Worm (Caenorhabditis elegans) whole organism, dauer: ENCODE data around the gene rpl-18.

Experiments
- unc-62 ChIP-seq: sonication (generic microtip); optimal IDR thresholded peaks from 2 replicates; lab custom pipeline; 2017; ENCODE audit warnings: missing biosample characterization, missing genetic modification reagents, missing genetic modification characterization

The rpl-18 gene

DNA sequence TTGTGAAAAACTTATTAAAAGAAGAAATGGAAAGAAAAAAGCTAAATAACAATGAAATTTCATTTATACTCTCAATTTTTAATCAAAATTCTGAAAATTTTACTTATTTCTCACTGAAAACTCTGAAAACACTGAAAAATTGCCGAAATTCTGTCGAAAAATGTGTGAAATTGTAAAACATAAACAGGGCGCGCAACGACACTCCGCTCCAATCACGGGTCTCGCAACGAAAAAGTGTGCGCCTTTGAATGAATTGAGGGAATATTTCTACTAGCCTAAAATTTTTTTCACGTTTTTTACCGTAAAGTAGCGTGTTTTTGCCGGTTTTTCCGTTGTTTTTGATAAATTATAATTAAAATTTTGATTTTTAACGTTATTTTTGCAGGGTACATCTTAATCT, at the start of gene rpl-18:
TSS of gene rpl-18 (plus strand) at position 386 of the 400 bp plus-strand sequence.
- TF ChIP-seq unc-62 (GFP tag; lab: Kevin White, UChicago): no peak

- TF ChIP-seq unc-62 (GFP tag; lab: Kevin White, UChicago): no peak
Observed at ce11 chrIV:13727865-13728264, 49.8 kb upstream of the rpl-18 start.

ce11 chrIV:13742244-13742643, 35.4 kb upstream of the rpl-18 start, which contains the start of gene C47A4.3:
Gene C47A4.3 (minus strand): TSS chrIV:13742344.
- TF ChIP-seq unc-62 (GFP tag; lab: Kevin White, UChicago): no peak

DNA sequence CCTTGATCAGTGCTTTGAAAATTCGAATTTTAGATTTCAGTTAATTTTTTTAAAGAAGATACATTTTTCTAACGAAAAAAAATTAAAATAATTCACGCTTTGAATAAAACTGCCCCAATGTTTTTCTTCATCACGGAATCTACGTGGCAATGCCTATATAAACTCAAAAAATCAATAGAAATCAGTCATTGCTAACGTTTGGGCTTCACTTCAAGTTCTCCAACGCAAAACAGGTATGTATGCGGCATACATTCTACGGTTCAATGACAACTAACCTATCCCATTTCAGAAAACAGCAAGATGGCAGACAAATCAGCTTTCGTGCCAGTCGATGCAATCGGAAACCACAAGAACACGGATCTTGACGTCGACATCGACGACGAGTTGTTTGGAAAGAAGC, 32.3 kb upstream of the rpl-18 start, which contains the start of gene C47A4.5:
TSS of gene C47A4.5 (plus strand) at position 301 of the 400 bp plus-strand sequence.
- no peak for TF ChIP-seq unc-62 (GFP tag; lab: Kevin White, UChicago)

ce11 chrIV:13748798-13749197, 28.9 kb upstream of the rpl-18 start:
- no peak for TF ChIP-seq unc-62 (GFP tag; lab: Kevin White, UChicago)

DNA sequence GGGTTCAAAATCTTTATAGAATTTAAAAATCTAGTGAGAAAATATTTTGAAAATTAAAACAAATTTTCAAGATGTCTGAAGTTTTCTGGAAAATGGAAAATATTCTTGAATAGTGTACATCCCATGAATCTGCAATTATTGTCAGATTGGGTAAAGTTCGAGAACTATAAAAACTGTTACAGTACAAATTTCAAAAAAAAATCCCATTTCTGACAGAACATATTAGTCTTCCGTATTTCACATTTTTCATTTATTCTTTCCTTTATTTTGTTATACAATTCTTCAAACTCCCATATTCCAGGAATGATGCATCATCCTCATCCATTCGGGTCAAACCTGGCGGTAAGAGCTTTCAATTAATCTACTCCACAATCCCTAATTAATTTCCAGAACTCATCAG, 27.6 kb upstream of the rpl-18 start, which contains the start of gene sorb-1:
TSS of gene sorb-1 (plus strand) at position 301 of the 400 bp plus-strand sequence.
- no peak for TF ChIP-seq unc-62 (GFP tag; lab: Kevin White, UChicago)

- TF ChIP-seq unc-62 (GFP tag; lab: Kevin White, UChicago): no peak
Observed at ce11 chrIV:13755619-13756018, 22.0 kb upstream of the rpl-18 start.

DNA sequence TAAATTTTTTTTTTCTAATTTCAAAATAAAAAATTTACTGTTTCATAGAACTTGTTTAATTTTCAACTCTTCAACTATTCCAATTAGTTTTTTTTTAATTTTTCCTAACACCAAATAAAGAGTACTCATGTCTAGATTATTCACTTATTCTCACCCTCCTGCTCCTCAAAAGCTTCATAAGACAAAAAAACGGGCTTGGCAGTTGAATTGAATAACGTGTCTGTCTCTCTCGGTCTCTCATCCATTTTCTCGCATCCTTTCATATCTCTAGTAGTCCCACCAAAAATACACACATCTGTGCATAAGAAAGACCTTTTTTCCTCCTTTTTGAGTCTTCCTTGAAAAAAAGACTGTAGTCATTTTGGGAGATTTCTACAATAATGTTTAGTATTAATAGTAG, 14.2 kb upstream of the rpl-18 start:
- TF ChIP-seq unc-62 (GFP tag; lab: Kevin White, UChicago): no peak

ce11 chrIV:13764708-13765107, 13.0 kb upstream of the rpl-18 start:
- TF ChIP-seq unc-62 (GFP tag; lab: Kevin White, UChicago): no peak

ce11 chrIV:13774578-13774977, 3.1 kb upstream of the rpl-18 start, which contains the start of gene Y45F10D.2:
Gene Y45F10D.2 (minus strand): TSS chrIV:13774678.
- no peak for TF ChIP-seq unc-62 (GFP tag; lab: Kevin White, UChicago)

DNA sequence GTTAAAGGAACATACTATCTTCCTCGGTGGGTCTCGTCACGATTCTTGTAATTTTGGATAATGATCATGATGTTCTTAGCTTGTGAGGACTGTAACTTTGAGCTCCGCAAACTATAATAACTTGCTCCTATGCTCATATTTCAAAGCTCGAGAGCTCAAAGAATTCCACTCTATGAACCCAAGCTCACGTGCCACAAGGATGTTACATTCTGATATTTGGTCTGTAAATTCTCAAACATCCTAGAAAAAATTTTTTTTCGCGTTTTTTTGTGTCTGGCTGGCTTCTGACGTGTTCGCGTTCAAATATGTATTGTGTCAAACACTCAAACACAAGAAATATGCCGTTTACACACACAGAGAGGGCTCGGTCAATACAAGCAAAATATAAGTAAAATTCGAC, 1.6 kb upstream of the rpl-18 start, which contains the start of gene Y45F10D.16:
TSS of gene Y45F10D.16 (plus strand) at position 301 of the 400 bp plus-strand sequence.
- TF ChIP-seq unc-62 (GFP tag; lab: Kevin White, UChicago): no peak

ce11 chrIV:13776745-13777144, 920 bp upstream of the rpl-18 start:
- no peak for TF ChIP-seq unc-62 (GFP tag; lab: Kevin White, UChicago)

DNA sequence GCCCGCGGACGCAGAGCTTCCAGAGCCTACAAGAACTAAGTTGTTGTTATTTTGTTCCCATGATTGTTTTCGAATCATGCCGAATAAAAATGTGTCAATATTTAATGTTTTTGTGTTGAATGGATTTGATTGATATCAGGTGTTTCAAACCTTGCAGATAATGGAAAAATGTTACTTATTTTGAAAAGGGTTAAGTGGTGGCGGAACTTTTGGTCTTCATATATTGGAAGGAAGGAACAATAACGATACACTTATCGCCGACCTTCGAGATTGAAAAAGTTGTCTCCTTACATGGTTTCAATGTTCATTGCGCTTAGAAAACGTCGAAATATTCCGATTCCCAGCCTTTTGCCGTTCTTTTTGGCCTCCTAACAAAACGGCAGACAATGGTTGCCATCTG, 1.0 kb downstream of the rpl-18 start, which contains the start of gene gly-10:
TSS of gene gly-10 (plus strand) at position 387 of the 400 bp plus-strand sequence.
- TF ChIP-seq unc-62 (GFP tag; lab: Kevin White, UChicago): no peak

DNA sequence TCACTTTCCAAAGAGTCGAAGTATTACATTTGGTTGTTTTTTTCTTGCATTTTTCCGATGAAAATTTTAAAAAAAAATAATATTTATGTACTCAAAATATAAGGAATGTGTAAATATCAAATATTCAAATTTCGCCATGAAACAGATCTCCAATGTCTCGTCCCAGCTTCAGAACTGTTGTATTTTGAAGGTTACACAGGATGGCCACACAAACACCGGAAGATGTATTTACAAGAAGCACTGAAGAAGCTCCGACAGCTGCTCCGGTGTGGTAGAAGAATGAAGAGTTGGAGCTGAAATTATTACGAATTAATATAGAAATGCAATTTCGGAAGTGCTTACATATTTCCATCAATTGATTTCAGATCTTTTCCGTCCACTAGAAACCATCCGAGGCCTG, 4.7 kb downstream of the rpl-18 start:
- no peak for TF ChIP-seq unc-62 (GFP tag; lab: Kevin White, UChicago)

ce11 chrIV:13783237-13784012, 5.8 kb downstream of the rpl-18 start, which contains the start of gene iscu-1:
Gene iscu-1 (plus strand): TSS chrIV:13783962.
- no peak for TF ChIP-seq unc-62 (GFP tag; lab: Kevin White, UChicago)

- no peak for TF ChIP-seq unc-62 (GFP tag; lab: Kevin White, UChicago)
Observed at ce11 chrIV:13784774-13785173, 7.1 kb downstream of the rpl-18 start.

DNA sequence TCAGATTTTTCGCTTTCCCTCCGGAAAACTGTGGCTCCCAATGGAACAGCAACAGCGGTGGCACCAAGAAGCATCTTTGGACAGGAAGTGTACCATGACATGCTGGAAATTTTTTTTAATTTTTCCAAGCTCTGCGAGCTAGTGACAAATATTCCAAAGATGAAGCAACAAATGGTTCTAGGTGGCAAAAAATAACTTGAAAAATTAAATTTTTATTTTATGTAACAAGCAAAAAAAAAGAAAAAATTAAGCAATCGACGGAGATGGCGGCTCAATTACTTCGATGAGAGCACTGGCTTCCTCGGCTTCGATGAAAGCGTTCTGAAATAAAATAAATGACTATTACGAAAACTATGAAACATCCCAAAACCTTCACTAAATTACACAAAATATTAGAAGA, 7.9 kb downstream of the rpl-18 start, which contains the start of gene lact-9:
TSS of gene lact-9 (minus strand) at position 101 of the 400 bp plus-strand sequence.
- no peak for TF ChIP-seq unc-62 (GFP tag; lab: Kevin White, UChicago)
